Fruit fly (Drosophila melanogaster) whole organism, embryonic: ENCODE results near the gene bi.

ENCODE experiments used
- Atf-2 ChIP-seq: fragments of 200-800 bp; sonication (Bioruptor generic); optimal IDR thresholded peaks from 2 replicates; lab custom pipeline; 2016; ENCODE audit warnings: missing biosample characterization, missing genetic modification characterization
- BEAF-32 ChIP-seq: fragments of 200-800 bp; sonication (Bioruptor generic); optimal IDR thresholded peaks from 3 replicates; lab custom pipeline; 2017; ENCODE audit warnings: missing biosample characterization, missing genetic modification characterization, mild to moderate bottlenecking, moderate library complexity, missing genetic modification reagents
- CG10366 ChIP-seq: fragments of 200-800 bp; sonication (Bioruptor generic); IDR thresholded peaks from 2 replicates; pipeline ENCODE4 v1.3.6; 2022; ENCODE audit warnings: missing biosample characterization, missing genetic modification characterization
- CG12104 ChIP-seq: fragments of 200-800 bp; sonication (Bioruptor generic); optimal IDR thresholded peaks from 3 replicates; lab custom pipeline; 2016; ENCODE audit warnings: missing biosample characterization, missing genetic modification characterization
- CG12219 ChIP-seq: fragments of 200-800 bp; sonication (Bioruptor generic); optimal IDR thresholded peaks from 3 replicates; lab custom pipeline; 2018; ENCODE audit warnings: missing biosample characterization, mild to moderate bottlenecking, missing genetic modification characterization
- CG1233 ChIP-seq: fragments of 200-800 bp; sonication (Bioruptor generic); optimal IDR thresholded peaks from 4 replicates; lab custom pipeline; 2018; ENCODE audit warnings: missing biosample characterization, mild to moderate bottlenecking, missing genetic modification characterization
- CG12942 ChIP-seq: fragments of 200-800 bp; sonication (Bioruptor generic); optimal IDR thresholded peaks from 3 replicates; lab custom pipeline; 2016; ENCODE audit warnings: missing biosample characterization, missing genetic modification characterization
- CG13296 ChIP-seq: fragments of 200-800 bp; sonication (Bioruptor generic); optimal IDR thresholded peaks from 3 replicates; lab custom pipeline; 2018; ENCODE audit warnings: missing biosample characterization, mild to moderate bottlenecking, missing genetic modification characterization
- CG13894 ChIP-seq: fragments of 200-800 bp; sonication (Bioruptor generic); optimal IDR thresholded peaks from 3 replicates; lab custom pipeline; 2018; ENCODE audit warnings: missing biosample characterization, mild to moderate bottlenecking, missing genetic modification characterization, moderate library complexity
- CG14441 ChIP-seq: fragments of 200-800 bp; sonication (Bioruptor generic); IDR thresholded peaks from 2 replicates; pipeline ENCODE4 v1.3.6; 2022; ENCODE audit warnings: missing biosample characterization, missing genetic modification characterization
- CG15479 ChIP-seq: fragments of 200-800 bp; sonication (Bioruptor generic); optimal IDR thresholded peaks from 3 replicates; lab custom pipeline; 2019; ENCODE audit warnings: missing biosample characterization, mild to moderate bottlenecking, missing genetic modification characterization, moderate library complexity
- CG1602 ChIP-seq: fragments of 200-800 bp; sonication (Bioruptor generic); optimal IDR thresholded peaks from 3 replicates; lab custom pipeline; 2016; ENCODE audit warnings: missing biosample characterization, missing genetic modification characterization
- CG17186 ChIP-seq: fragments of 200-800 bp; sonication (Bioruptor generic); optimal IDR thresholded peaks from 3 replicates; lab custom pipeline; 2017; ENCODE audit warnings: missing biosample characterization, missing genetic modification reagents, missing genetic modification characterization
- CG17385 ChIP-seq: fragments of 200-800 bp; sonication (Bioruptor generic); optimal IDR thresholded peaks from 3 replicates; lab custom pipeline; 2018; ENCODE audit warnings: missing biosample characterization, mild to moderate bottlenecking, missing genetic modification characterization
- CG1792 ChIP-seq: fragments of 200-800 bp; sonication (Bioruptor generic); optimal IDR thresholded peaks from 2 replicates; lab custom pipeline; 2016; ENCODE audit warnings: missing biosample characterization, missing genetic modification characterization
- CG2129 ChIP-seq: fragments of 200-800 bp; sonication (Bioruptor generic); IDR thresholded peaks from 2 replicates; pipeline ENCODE4 v1.3.6; 2022; ENCODE audit warnings: missing biosample characterization, missing genetic modification characterization; ENCODE audit not compliant: partially characterized antibody
- CG31388 ChIP-seq: fragments of 200-800 bp; sonication (Bioruptor generic); optimal IDR thresholded peaks from 2 replicates; lab custom pipeline; 2016; ENCODE audit warnings: missing biosample characterization, missing genetic modification characterization
- CG33213 ChIP-seq: fragments of 200-800 bp; sonication (Bioruptor generic); optimal IDR thresholded peaks from 3 replicates; lab custom pipeline; 2016; ENCODE audit warnings: missing biosample characterization, missing genetic modification characterization
- CG34224 ChIP-seq: fragments of 200-800 bp; sonication (Bioruptor generic); IDR thresholded peaks from 3 replicates; pipeline ENCODE4 v1.3.6; 2022; ENCODE audit warnings: missing biosample characterization, missing genetic modification characterization; ENCODE audit not compliant: partially characterized antibody
- CG42726 ChIP-seq: fragments of 200-800 bp; sonication (Bioruptor generic); IDR thresholded peaks from 2 replicates; pipeline ENCODE4 v1.3.6; 2022; ENCODE audit warnings: missing biosample characterization, missing genetic modification characterization; ENCODE audit not compliant: partially characterized antibody
- CG6854 ChIP-seq: fragments of 200-800 bp; sonication (Bioruptor generic); optimal IDR thresholded peaks from 3 replicates; lab custom pipeline; 2017; ENCODE audit warnings: missing biosample characterization, mild to moderate bottlenecking, missing genetic modification characterization
- CG7963 ChIP-seq: fragments of 200-800 bp; sonication (Bioruptor generic); IDR thresholded peaks from 3 replicates; pipeline ENCODE4 v1.3.6; 2022; ENCODE audit warnings: missing biosample characterization, missing genetic modification characterization; ENCODE audit not compliant: partially characterized antibody
- CG7987 ChIP-seq: fragments of 200-800 bp; sonication (Bioruptor generic); optimal IDR thresholded peaks from 2 replicates; lab custom pipeline; 2018; ENCODE audit warnings: missing biosample characterization, mild to moderate bottlenecking, missing genetic modification characterization, moderate library complexity
- CG8281 ChIP-seq: fragments of 200-800 bp; sonication (Bioruptor generic); optimal IDR thresholded peaks from 2 replicates; lab custom pipeline; 2018; ENCODE audit warnings: missing biosample characterization, mild to moderate bottlenecking, missing genetic modification characterization, moderate library complexity
- CTCF ChIP-seq: fragments of 200-800 bp; sonication (Bioruptor generic); optimal IDR thresholded peaks from 2 replicates; lab custom pipeline; 2017; ENCODE audit warnings: missing biosample characterization, mild to moderate bottlenecking, missing genetic modification characterization, moderate library complexity
- D19B ChIP-seq: fragments of 200-800 bp; sonication (Bioruptor generic); optimal IDR thresholded peaks from 2 replicates; lab custom pipeline; 2017; ENCODE audit warnings: missing biosample characterization, mild to moderate bottlenecking, missing genetic modification characterization
- Dip2 ChIP-seq: fragments of 200-800 bp; sonication (Bioruptor generic); IDR thresholded peaks from 2 replicates; pipeline ENCODE4 v1.3.6; 2022; ENCODE audit warnings: missing biosample characterization, missing genetic modification characterization
- Ets65A ChIP-seq: fragments of 200-800 bp; sonication (Bioruptor generic); peaks from one replicate; lab custom pipeline; 2016; ENCODE audit warnings: missing biosample characterization, missing genetic modification characterization
- Spps ChIP-seq: fragments of 200-800 bp; sonication (Bioruptor generic); optimal IDR thresholded peaks from 2 replicates; lab custom pipeline; 2018; ENCODE audit warnings: missing biosample characterization, mild to moderate bottlenecking, missing genetic modification characterization
- Usf ChIP-seq: fragments of 200-800 bp; sonication (Bioruptor generic); optimal IDR thresholded peaks from 2 replicates; lab custom pipeline; 2017; ENCODE audit warnings: missing genotype, missing biosample characterization, missing genetic modification characterization
- ato ChIP-seq: fragments of 200-800 bp; sonication (Bioruptor generic); IDR thresholded peaks from 2 replicates; pipeline ENCODE4 v1.3.6; 2022; ENCODE audit warnings: missing biosample characterization, missing genetic modification characterization; ENCODE audit not compliant: partially characterized antibody
- az2 ChIP-seq: fragments of 200-800 bp; sonication (Bioruptor generic); optimal IDR thresholded peaks from 3 replicates; lab custom pipeline; 2016; ENCODE audit warnings: missing biosample characterization, missing genetic modification characterization
- bcd ChIP-seq: fragments of 200-800 bp; sonication (Bioruptor generic); optimal IDR thresholded peaks from 2 replicates; lab custom pipeline; 2017; ENCODE audit warnings: missing biosample characterization, mild to moderate bottlenecking, missing genetic modification characterization
- cg ChIP-seq: fragments of 200-800 bp; sonication (Bioruptor generic); optimal IDR thresholded peaks from 3 replicates; lab custom pipeline; 2019; ENCODE audit warnings: missing biosample characterization, mild to moderate bottlenecking, missing genetic modification characterization, moderate library complexity
- chm ChIP-seq: fragments of 200-800 bp; sonication (Bioruptor generic); IDR thresholded peaks from 2 replicates; pipeline ENCODE4 v1.3.6; 2022; ENCODE audit warnings: missing biosample characterization, missing genetic modification characterization
- chn ChIP-seq: fragments of 200-800 bp; sonication (Bioruptor generic); optimal IDR thresholded peaks from 2 replicates; lab custom pipeline; 2016; ENCODE audit warnings: missing biosample characterization, missing genetic modification characterization
- croc ChIP-seq: fragments of 200-800 bp; sonication (Bioruptor generic); conservative IDR thresholded peaks from 3 replicates; pipeline ENCODE4 v1.3.6; 2022; ENCODE audit warnings: missing biosample characterization, missing genetic modification characterization
- dati ChIP-seq: fragments of 200-800 bp; sonication (Bioruptor generic); IDR thresholded peaks from 2 replicates; pipeline ENCODE4 v1.3.6; 2022; ENCODE audit warnings: missing biosample characterization, missing genetic modification characterization
- hkb ChIP-seq, 2 experiments: fragments of 200-800 bp in 1 of 2; fragments of >200 bp in 1 of 2; sonication (Bioruptor generic) in 1 of 2; IDR thresholded peaks in 1 of 2; optimal IDR thresholded peaks in 1 of 2; 2 replicates each; pipeline versions ENCODE4 v1.3.6 to Lab custom; 2017 to 2022; ENCODE audit warnings: missing biosample characterization in 1 of 2, missing genetic modification characterization in 1 of 2
- jumu ChIP-seq: fragments of 200-800 bp; sonication (Bioruptor generic); optimal IDR thresholded peaks from 3 replicates; lab custom pipeline; 2016; ENCODE audit warnings: missing biosample characterization, missing genetic modification characterization
- kni ChIP-seq: fragments of 200-800 bp; sonication (Bioruptor generic); optimal IDR thresholded peaks from 3 replicates; lab custom pipeline; 2017; ENCODE audit warnings: mild to moderate bottlenecking, missing biosample characterization, missing genetic modification reagents, missing genetic modification characterization
- lbe ChIP-seq: fragments of 200-800 bp; sonication (Bioruptor generic); optimal IDR thresholded peaks from 2 replicates; lab custom pipeline; 2016; ENCODE audit warnings: missing biosample characterization, mild to moderate bottlenecking, missing genetic modification characterization
- mam ChIP-seq: fragments of 200-800 bp; sonication (Bioruptor generic); optimal IDR thresholded peaks from 3 replicates; lab custom pipeline; 2016; ENCODE audit warnings: missing biosample characterization, missing genetic modification characterization
- pum ChIP-seq: fragments of 200-800 bp; sonication (Bioruptor generic); optimal IDR thresholded peaks from 2 replicates; lab custom pipeline; 2016; ENCODE audit warnings: missing biosample characterization, missing genetic modification characterization
- run ChIP-seq: fragments of 200-800 bp; sonication (Bioruptor generic); optimal IDR thresholded peaks from 3 replicates; lab custom pipeline; 2018; ENCODE audit warnings: missing biosample characterization, mild to moderate bottlenecking, missing genetic modification characterization
- scrt ChIP-seq: fragments of 200-800 bp; sonication (Bioruptor generic); optimal IDR thresholded peaks from 2 replicates; lab custom pipeline; 2018; ENCODE audit warnings: missing biosample characterization, mild to moderate bottlenecking, missing genetic modification characterization, moderate library complexity
- slou ChIP-seq: fragments of 200-800 bp; sonication (Bioruptor generic); optimal IDR thresholded peaks from 3 replicates; lab custom pipeline; 2016; ENCODE audit warnings: missing biosample characterization, missing genetic modification characterization
- slp2 ChIP-seq: fragments of 200-800 bp; sonication (Bioruptor generic); optimal IDR thresholded peaks from 2 replicates; lab custom pipeline; 2016; ENCODE audit warnings: missing biosample characterization, missing genetic modification characterization
- trem ChIP-seq: fragments of 200-800 bp; optimal IDR thresholded peaks from 3 replicates; lab custom pipeline; 2019; ENCODE audit warnings: missing biosample characterization, mild to moderate bottlenecking, missing genetic modification characterization, moderate library complexity
- twi ChIP-seq: fragments of 200-800 bp; optimal IDR thresholded peaks from 2 replicates; lab custom pipeline; 2019; ENCODE audit warnings: missing biosample characterization, mild to moderate bottlenecking, missing genetic modification characterization, moderate library complexity
- vfl ChIP-seq: fragments of 200-800 bp; sonication (Bioruptor generic); optimal IDR thresholded peaks from 2 replicates; lab custom pipeline; 2016; ENCODE audit warnings: missing biosample characterization, missing genetic modification characterization

bi gene

dm6 chrX:4446009-4446408 is 33.4 kb downstream of the bi start (continued):
- TF ChIP-seq lbe (no peak), CG8281 (tag; lab: Kevin White, UChicago) (no peak), CG7963 (GFP tag; lab: Robert Waterston, UW) (no peak), CG15479 (GFP tag; lab: Kevin White, UChicago) (no peak), CG10366 (GFP tag; lab: Robert Waterston, UW) (peak; percentile 82), CG12942 (GFP tag; lab: Kevin White, UChicago) (peak; percentile 61), BEAF-32 (no peak), CG1602 (GFP tag; lab: Kevin White, UChicago) (peak; percentile 58), CG14441 (GFP tag; lab: Robert Waterston, UW) (peak; percentile 86), cg (GFP tag; lab: Kevin White, UChicago) (no peak), CG12219 (peak; percentile 72), twi (tag; lab: Kevin White, UChicago) (peak; percentile 42), slp2 (GFP tag; lab: Kevin White, UChicago) (peak; percentile 49), mam (GFP tag; lab: Kevin White, UChicago) (peak; percentile 14), CG6854 (GFP tag; lab: Kevin White, UChicago) (no peak), pum (GFP tag; lab: Kevin White, UChicago) (no peak), CG13296 (GFP tag; lab: Kevin White, UChicago) (peak; percentile 23), dati (GFP tag; lab: Robert Waterston, UW) (peak; percentile 56; the same call in 1 of the 2 replicates), CG13894 (tag; lab: Kevin White, UChicago) (no peak), Usf (GFP tag; lab: Kevin White, UChicago) (peak; percentile 48), CG17385 (peak; percentile 54), slou (GFP tag; lab: Kevin White, UChicago) (peak; percentile 37), chn (GFP tag; lab: Kevin White, UChicago) (peak; percentile 62), Atf-2 (peak; percentile 37), CG33213 (GFP tag; lab: Kevin White, UChicago) (peak; percentile 41), croc (GFP tag; lab: Robert Waterston, UW) (peak; percentile 66; the same call in 2 of the 3 replicates), CTCF (GFP tag; lab: Kevin White, UChicago) (no peak), chm (peak; percentile 41; the same call in 1 of the 2 replicates), CG31388 (GFP tag; lab: Kevin White, UChicago) (no peak), CG7987 (GFP tag; lab: Kevin White, UChicago) (no peak), jumu (GFP tag; lab: Kevin White, UChicago) (no peak), kni (no peak), bcd (peak; percentile 72), Spps (tag; lab: Kevin White, UChicago) (peak; percentile 16), ato (GFP tag; lab: Robert Waterston, UW) (no peak), CG42726 (GFP tag; lab: Robert Waterston, UW) (no peak), CG2129 (GFP tag; lab: Robert Waterston, UW) (no peak), az2 (GFP tag; lab: Kevin White, UChicago) (peak; percentile 64), CG12104 (peak; percentile 13), CG17186 (GFP tag; lab: Kevin White, UChicago) (no peak), CG1233 (GFP tag; lab: Kevin White, UChicago) (peak; percentile 16), hkb (optimal IDR thresholded peaks at IDR 0.05; lab: Kevin White, UChicago) (no peak), hkb (GFP tag; IDR thresholded peaks at IDR 0.05; lab: Robert Waterston, UW) (peak; percentile 82), run (tag; lab: Kevin White, UChicago) (no peak), CG34224 (GFP tag; lab: Robert Waterston, UW) (no peak), vfl (GFP tag; lab: Kevin White, UChicago) (peak; percentile 9), Dip2 (no peak), D19B (GFP tag; lab: Kevin White, UChicago) (peak; percentile 48), Ets65A (GFP tag; lab: Kevin White, UChicago) (peak; percentile 97), scrt (GFP tag; lab: Kevin White, UChicago) (peak; percentile 46), CG1792 (GFP tag; lab: Kevin White, UChicago) (peak; percentile 20), trem (tag; lab: Kevin White, UChicago) (peak; percentile 24)
